Fruit fly (Drosophila melanogaster): ENCODE results near the gene CG8664.

DNA sequence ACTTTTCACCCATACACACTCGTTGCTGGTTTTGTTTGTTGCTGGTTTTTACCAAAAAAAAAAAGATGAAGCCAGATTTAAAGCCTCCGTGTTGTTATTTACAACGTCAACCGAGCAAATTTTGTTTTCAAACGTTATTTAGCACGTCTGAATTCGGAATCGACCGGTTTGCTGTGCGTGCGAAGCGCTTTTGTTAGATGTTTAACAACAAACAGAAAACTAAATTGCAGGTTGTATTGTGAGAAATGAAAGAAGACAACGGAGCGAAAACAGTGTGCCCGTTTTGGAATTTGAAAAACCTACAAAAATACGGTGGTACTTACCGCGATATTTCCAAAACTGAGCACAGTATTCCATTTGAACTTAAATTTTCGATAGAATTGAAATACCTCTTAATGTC lies 19.2 kb upstream of the CG8664 start, which contains the start of gene Fim:
- TF ChIP-seq acj6 (GFP tag; optimal IDR thresholded peaks at IDR 0.05) (no peak), CG6854 (GFP tag; optimal IDR thresholded peaks at IDR 0.05) (no peak), CG15336 (GFP tag; IDR thresholded peaks at IDR 0.05) (no peak), CG1621 (tag; optimal IDR thresholded peaks at IDR 0.05) (no peak), CG6276 (GFP tag; optimal IDR thresholded peaks at IDR 0.05) (no peak), spab (GFP tag; optimal IDR thresholded peaks at IDR 0.05) (no peak), CG10631 (GFP tag; optimal IDR thresholded peaks at IDR 0.05) (no peak)

Measured in whole organism, prepupa.